Worm (Caenorhabditis elegans) whole organism, L2 larva: ENCODE results near the gene pink-1.
A peak's percentile ranks its signal among the peaks of the same experiment; 100 is the strongest.

Experiments
- C34F6.9 ChIP-seq: fragments of 150-350 bp; optimal IDR thresholded peaks from 2 replicates; lab custom pipeline; 2014; ENCODE audit warnings: missing biosample characterization, missing genetic modification characterization
- F13H6.1 ChIP-seq: sonication (generic microtip); optimal IDR thresholded peaks from 2 replicates; lab custom pipeline; 2016; ENCODE audit warnings: missing genetic modification characterization, missing compliant biosample characterization
- R02D3.7 ChIP-seq: fragments of 150-350 bp; optimal IDR thresholded peaks from 2 replicates; lab custom pipeline; 2014; ENCODE audit warnings: missing biosample characterization, missing genetic modification characterization
- Y55F3AM.14 ChIP-seq: fragments of 200-800 bp; sonication (Bioruptor generic); optimal IDR thresholded peaks from 2 replicates; lab custom pipeline; 2018; ENCODE audit warnings: mild to moderate bottlenecking, missing genetic modification characterization, missing compliant biosample characterization
- ZK546.5 ChIP-seq: sonication (generic microtip); optimal IDR thresholded peaks from 2 replicates; lab custom pipeline; 2017; ENCODE audit warnings: missing biosample characterization, missing genetic modification characterization
- alr-1 ChIP-seq: fragments of 150-350 bp; optimal IDR thresholded peaks from 2 replicates; lab custom pipeline; 2014; ENCODE audit warnings: missing biosample characterization, missing genetic modification characterization
- aly-2 ChIP-seq: fragments of 150-350 bp; optimal IDR thresholded peaks from 2 replicates; lab custom pipeline; 2014; ENCODE audit warnings: missing biosample characterization, missing genetic modification characterization
- ama-1 ChIP-seq: fragments of 150-350 bp; optimal IDR thresholded peaks from 2 replicates; lab custom pipeline; 2018; ENCODE audit warnings: inconsistent platforms
- blmp-1 ChIP-seq: sonication (generic microtip); optimal IDR thresholded peaks from 2 replicates; lab custom pipeline; 2017; ENCODE audit warnings: missing genetic modification characterization, mild to moderate bottlenecking, missing compliant biosample characterization, antibody characterized with exemption, moderate library complexity; ENCODE audit not compliant: insufficient read depth
- crh-2 ChIP-seq: sonication (generic microtip); optimal IDR thresholded peaks from 2 replicates; lab custom pipeline; 2017; ENCODE audit warnings: missing biosample characterization, missing genetic modification characterization
- dmd-4 ChIP-seq: sonication (generic microtip); optimal IDR thresholded peaks from 2 replicates; lab custom pipeline; 2017; ENCODE audit warnings: missing biosample characterization, missing genetic modification characterization
- egl-27 ChIP-seq: sonication (generic microtip); optimal IDR thresholded peaks from 3 replicates; lab custom pipeline; 2017; ENCODE audit warnings: missing biosample characterization, missing genetic modification reagents, missing genetic modification characterization
- elt-1 ChIP-seq: fragments of 150-350 bp; optimal IDR thresholded peaks from 2 replicates; lab custom pipeline; 2014; ENCODE audit warnings: missing biosample characterization, missing genetic modification characterization
- elt-3 ChIP-seq: sonication (generic microtip); optimal IDR thresholded peaks from 2 replicates; lab custom pipeline; 2017; ENCODE audit warnings: missing biosample characterization, missing genetic modification characterization
- fos-1 ChIP-seq: fragments of 150-350 bp; optimal IDR thresholded peaks from 2 replicates; lab custom pipeline; 2014; ENCODE audit warnings: missing biosample characterization, missing genetic modification characterization
- gmeb-1 ChIP-seq: fragments of 150-350 bp; optimal IDR thresholded peaks from 2 replicates; lab custom pipeline; 2014; ENCODE audit warnings: missing biosample characterization, missing genetic modification characterization
- lin-11 ChIP-seq: fragments of 150-350 bp; sonication (generic microtip); optimal IDR thresholded peaks from 2 replicates; lab custom pipeline; 2014; ENCODE audit warnings: missing biosample characterization, missing genetic modification characterization, inconsistent platforms, mixed read lengths
- lin-13 ChIP-seq: fragments of 150-350 bp; optimal IDR thresholded peaks from 2 replicates; lab custom pipeline; 2014; ENCODE audit warnings: missing biosample characterization, missing genetic modification reagents, missing genetic modification characterization
- lin-39 ChIP-seq: fragments of 150-350 bp; optimal IDR thresholded peaks from 2 replicates; lab custom pipeline; 2014; ENCODE audit warnings: missing biosample characterization, missing genetic modification reagents, missing genetic modification characterization
- lsy-2 ChIP-seq, 2 experiments: fragments of 150-350 bp in 1 of 2; sonication (generic microtip) in 1 of 2; optimal IDR thresholded peaks; 2 replicates each; lab custom pipeline; 2014 to 2017; ENCODE audit warnings: missing biosample characterization in 2 of 2, missing genetic modification characterization in 2 of 2
- mab-5 ChIP-seq: fragments of 150-350 bp; optimal IDR thresholded peaks from 2 replicates; lab custom pipeline; 2014; ENCODE audit warnings: missing biosample characterization, missing genetic modification characterization
- mbf-1 ChIP-seq: sonication (generic microtip); optimal IDR thresholded peaks from 2 replicates; lab custom pipeline; 2017; ENCODE audit warnings: missing biosample characterization, missing genetic modification characterization
- mdl-1 ChIP-seq, 2 experiments: fragments of 150-350 bp in 1 of 2; sonication (generic microtip) in 1 of 2; optimal IDR thresholded peaks; 2 replicates each; lab custom pipeline; 2017; ENCODE audit warnings: missing biosample characterization in 2 of 2, missing genetic modification characterization in 2 of 2
- nhr-10 ChIP-seq: sonication (generic microtip); optimal IDR thresholded peaks from 2 replicates; lab custom pipeline; 2017; ENCODE audit warnings: missing biosample characterization, missing genetic modification characterization
- nhr-11 ChIP-seq: fragments of 150-350 bp; optimal IDR thresholded peaks from 2 replicates; lab custom pipeline; 2014; ENCODE audit warnings: missing biosample characterization, missing genetic modification characterization
- nhr-12 ChIP-seq: fragments of 150-350 bp; optimal IDR thresholded peaks from 2 replicates; lab custom pipeline; 2014; ENCODE audit warnings: missing biosample characterization, missing genetic modification characterization
- nhr-129 ChIP-seq: fragments of 150-350 bp; optimal IDR thresholded peaks from 2 replicates; lab custom pipeline; 2014; ENCODE audit warnings: missing biosample characterization, missing genetic modification characterization
- nhr-23 ChIP-seq: fragments of 150-350 bp; optimal IDR thresholded peaks from 2 replicates; lab custom pipeline; 2014; ENCODE audit warnings: missing biosample characterization, missing genetic modification reagents, missing genetic modification characterization
- nhr-237 ChIP-seq: fragments of 150-350 bp; optimal IDR thresholded peaks from 2 replicates; lab custom pipeline; 2014; ENCODE audit warnings: missing biosample characterization, missing genetic modification characterization
- nhr-25 ChIP-seq: fragments of 150-350 bp; sonication (generic microtip); optimal IDR thresholded peaks from 3 replicates; lab custom pipeline; 2014; ENCODE audit warnings: missing biosample characterization, missing genetic modification characterization
- nhr-6 ChIP-seq: fragments of 150-350 bp; optimal IDR thresholded peaks from 2 replicates; lab custom pipeline; 2014; ENCODE audit warnings: missing biosample characterization, missing genetic modification characterization
- peb-1 ChIP-seq: fragments of 150-350 bp; optimal IDR thresholded peaks from 2 replicates; lab custom pipeline; 2014; ENCODE audit warnings: missing biosample characterization, missing genetic modification characterization
- sem-4 ChIP-seq: fragments of 150-350 bp; optimal IDR thresholded peaks from 2 replicates; lab custom pipeline; 2014; ENCODE audit warnings: missing biosample characterization, missing genetic modification reagents, missing genetic modification characterization
- skn-1 ChIP-seq: sonication (generic microtip); optimal IDR thresholded peaks from 2 replicates; lab custom pipeline; 2017; ENCODE audit warnings: missing biosample characterization, missing genetic modification characterization
- sma-9 ChIP-seq, 2 experiments: fragments of 150-350 bp in 1 of 2; sonication (generic microtip) in 1 of 2; optimal IDR thresholded peaks; 2 replicates each; lab custom pipeline; 2014 to 2016; ENCODE audit warnings: missing genetic modification characterization in 2 of 2, mild to moderate bottlenecking in 1 of 2, missing biosample characterization in 1 of 2, missing compliant biosample characterization in 1 of 2, missing genetic modification reagents in 1 of 2, moderate library complexity in 1 of 2
- snpc-4 ChIP-seq: fragments of 150-350 bp; optimal IDR thresholded peaks from 2 replicates; lab custom pipeline; 2014; ENCODE audit warnings: missing biosample characterization, missing genetic modification characterization
- unc-39 ChIP-seq: fragments of 150-350 bp; optimal IDR thresholded peaks from 2 replicates; lab custom pipeline; 2014; ENCODE audit warnings: missing biosample characterization, missing genetic modification characterization
- unc-55 ChIP-seq: fragments of 150-350 bp; sonication (generic microtip); optimal IDR thresholded peaks from 3 replicates; lab custom pipeline; 2014; ENCODE audit warnings: missing biosample characterization, missing genetic modification reagents, missing genetic modification characterization
- unc-62 ChIP-seq: fragments of 150-350 bp; optimal IDR thresholded peaks from 2 replicates; lab custom pipeline; 2014; ENCODE audit warnings: missing biosample characterization, missing genetic modification reagents, missing genetic modification characterization
- zag-1 ChIP-seq: fragments of 150-350 bp; optimal IDR thresholded peaks from 2 replicates; lab custom pipeline; 2014; ENCODE audit warnings: missing biosample characterization, missing genetic modification characterization
- ztf-1 ChIP-seq: fragments of 200-800 bp; sonication (Bioruptor generic); conservative IDR thresholded peaks from 2 replicates; pipeline ENCODE4 v1.3.6; 2022; ENCODE audit warnings: missing genetic modification characterization, missing compliant biosample characterization
- ztf-4 ChIP-seq: fragments of 150-350 bp; optimal IDR thresholded peaks from 2 replicates; lab custom pipeline; 2014; ENCODE audit warnings: missing biosample characterization, missing genetic modification characterization

Gene pink-1

DNA sequence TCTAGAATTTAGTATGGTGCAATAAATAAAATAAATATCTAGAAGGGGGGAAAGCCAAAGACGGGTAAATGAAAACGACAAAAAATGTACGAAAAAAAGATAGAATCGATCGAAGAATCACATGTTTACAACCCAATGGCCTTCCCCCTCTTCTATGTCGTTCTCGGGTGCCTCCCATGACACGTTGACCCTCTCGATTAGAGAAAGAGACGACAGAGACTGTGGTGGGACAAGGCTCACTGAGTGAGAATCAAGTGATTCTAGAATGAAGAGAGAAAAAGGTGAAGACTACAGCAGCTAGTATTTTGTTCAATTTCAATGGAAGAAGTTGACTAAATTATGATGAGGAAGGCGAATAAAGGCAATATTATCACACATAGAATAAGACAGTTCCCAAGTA lies 30.6 kb upstream of the pink-1 start:
- TF ChIP-seq nhr-11 (tag; lab: Kevin White, UChicago): no peak
- TF ChIP-seq sma-9 (GFP tag; optimal IDR thresholded peaks at IDR 0.05; lab: Kevin White, UChicago): peak; percentile 27
- TF ChIP-seq sma-9 (tag; optimal IDR thresholded peaks at IDR 0.05; lab: Kevin White, UChicago): no peak
- TF ChIP-seq ama-1 (lab: Kevin White, UChicago): peak; percentile 28
- no peak for TF ChIP-seq nhr-23 (tag; lab: Kevin White, UChicago)
- TF ChIP-seq nhr-129: peak; percentile 92
- peak; percentile 76 for TF ChIP-seq crh-2 (tag; lab: Kevin White, UChicago)
- peak in 1 of 2 experiments; percentile 71 for TF ChIP-seq lsy-2 (tag; optimal IDR thresholded peaks at IDR 0.05; lab: Kevin White, UChicago)
- peak; percentile 69 for TF ChIP-seq nhr-25
- TF ChIP-seq fos-1 (tag; lab: Kevin White, UChicago): peak; percentile 63
- peak; percentile 79 for TF ChIP-seq C34F6.9
- TF ChIP-seq aly-2 (tag; lab: Kevin White, UChicago): no peak
- no peak for TF ChIP-seq lin-39 (tag; lab: Kevin White, UChicago)
- peak; percentile 38 for TF ChIP-seq F13H6.1

DNA sequence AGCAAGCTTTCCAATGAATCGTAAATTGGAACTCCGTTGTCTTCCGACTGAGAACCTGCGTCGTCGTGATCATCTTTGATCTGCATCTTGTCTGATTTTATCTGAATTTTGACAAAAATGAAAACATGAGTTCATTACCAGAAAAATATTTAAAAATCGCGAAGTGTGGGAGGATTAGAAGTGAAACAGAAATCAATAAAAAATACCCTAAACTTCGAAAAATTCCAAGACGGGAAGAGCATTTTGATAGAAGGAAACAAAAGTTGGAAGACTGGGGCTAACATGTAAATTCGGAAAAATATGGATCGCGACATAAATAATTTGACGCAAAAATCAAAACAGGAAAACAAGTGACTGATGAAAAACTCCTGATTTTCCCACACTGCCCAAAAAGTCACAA lies 30.1 kb upstream of the pink-1 start, which contains the start of gene F07F6.8:
Gene F07F6.8 (minus strand): TSS at position 101 of the 400 bp plus-strand sequence.
- no peak for TF ChIP-seq nhr-237 (tag; lab: Kevin White, UChicago)
- no peak for TF ChIP-seq nhr-129
- no peak for TF ChIP-seq sem-4 (tag; lab: Kevin White, UChicago)
- no peak for TF ChIP-seq nhr-12 (tag; lab: Kevin White, UChicago)
- no peak for TF ChIP-seq gmeb-1 (tag; lab: Kevin White, UChicago)
- no peak for TF ChIP-seq ztf-4 (tag; lab: Kevin White, UChicago)
- TF ChIP-seq nhr-11 (tag; lab: Kevin White, UChicago): no peak
- TF ChIP-seq nhr-10: no peak
- no peak for TF ChIP-seq F13H6.1
- TF ChIP-seq lin-13 (GFP tag; lab: Kevin White, UChicago): no peak
- TF ChIP-seq ztf-1 (GFP tag; lab: Robert Waterston, UW): no peak
- TF ChIP-seq skn-1 (tag; lab: Kevin White, UChicago): no peak
- no peak for TF ChIP-seq aly-2 (tag; lab: Kevin White, UChicago)
- no peak for TF ChIP-seq C34F6.9
- no peak for TF ChIP-seq lin-11 (tag; lab: Kevin White, UChicago)
- no peak for TF ChIP-seq elt-1 (tag; lab: Kevin White, UChicago)
- no peak for TF ChIP-seq mdl-1 (tag; optimal IDR thresholded peaks at IDR 0.05; lab: Kevin White, UChicago)
- no peak for TF ChIP-seq unc-39
- no peak for TF ChIP-seq elt-3
- TF ChIP-seq nhr-23 (tag; lab: Kevin White, UChicago): no peak

DNA sequence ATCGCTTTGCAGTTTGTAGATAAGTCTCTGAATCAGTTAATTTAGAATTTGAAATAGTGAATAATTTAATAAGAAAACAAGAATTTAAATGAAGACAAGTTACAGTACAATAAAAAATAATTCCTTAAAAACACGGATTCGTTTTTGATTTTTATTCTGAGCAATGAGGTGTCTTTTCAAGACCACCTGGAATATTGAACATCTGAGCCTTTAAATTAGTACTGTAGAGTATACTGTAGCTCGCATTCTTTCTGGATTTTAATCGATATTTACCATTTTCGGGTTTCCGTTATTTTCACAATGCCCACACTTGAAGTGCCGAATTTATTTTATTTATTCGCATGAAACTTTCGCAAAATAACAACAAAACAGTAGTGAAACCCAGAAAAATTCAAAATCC lies 28.3 kb upstream of the pink-1 start, which contains the start of gene F07F6.7:
Gene F07F6.7 (minus strand): TSS at position 27 of the 400 bp plus-strand sequence.
- TF ChIP-seq nhr-6 (tag; lab: Kevin White, UChicago): no peak
- no peak for TF ChIP-seq mbf-1 (tag; lab: Kevin White, UChicago)
- no peak for TF ChIP-seq elt-1 (tag; lab: Kevin White, UChicago)
- TF ChIP-seq unc-55 (GFP tag; lab: Kevin White, UChicago): no peak
- TF ChIP-seq blmp-1 (tag; lab: Kevin White, UChicago): no peak
- TF ChIP-seq sma-9 (GFP tag; optimal IDR thresholded peaks at IDR 0.05; lab: Kevin White, UChicago): no peak
- TF ChIP-seq sma-9 (tag; optimal IDR thresholded peaks at IDR 0.05; lab: Kevin White, UChicago): no peak
- TF ChIP-seq F13H6.1: no peak
- no peak for TF ChIP-seq nhr-11 (tag; lab: Kevin White, UChicago)
- TF ChIP-seq egl-27 (tag; lab: Kevin White, UChicago): no peak
- TF ChIP-seq lin-39 (tag; lab: Kevin White, UChicago): no peak
- no peak for TF ChIP-seq peb-1 (tag; lab: Kevin White, UChicago)
- TF ChIP-seq Y55F3AM.14 (GFP tag; lab: Kevin White, UChicago): no peak
- no peak for TF ChIP-seq alr-1 (tag; lab: Kevin White, UChicago)
- TF ChIP-seq lsy-2 (tag; optimal IDR thresholded peaks at IDR 0.05; lab: Kevin White, UChicago): peak in 1 of 2 experiments; percentile 33
- no peak for TF ChIP-seq skn-1 (tag; lab: Kevin White, UChicago)
- no peak for TF ChIP-seq ztf-1 (GFP tag; lab: Robert Waterston, UW)
- no peak for TF ChIP-seq ZK546.5
- no peak for TF ChIP-seq R02D3.7 (tag; lab: Kevin White, UChicago)
- TF ChIP-seq zag-1: no peak
- no peak for TF ChIP-seq nhr-237 (tag; lab: Kevin White, UChicago)
- no peak for TF ChIP-seq unc-62 (GFP tag; lab: Kevin White, UChicago)
- TF ChIP-seq mdl-1 (tag; optimal IDR thresholded peaks at IDR 0.05; lab: Kevin White, UChicago): no peak
- TF ChIP-seq ztf-4 (tag; lab: Kevin White, UChicago): peak; percentile 12
- TF ChIP-seq mab-5 (tag; lab: Kevin White, UChicago): no peak
- no peak for TF ChIP-seq lin-11 (tag; lab: Kevin White, UChicago)
- TF ChIP-seq dmd-4 (tag; lab: Kevin White, UChicago): no peak
- TF ChIP-seq nhr-10: no peak
- peak; percentile 7 for TF ChIP-seq sem-4 (tag; lab: Kevin White, UChicago)
- no peak for TF ChIP-seq snpc-4 (tag; lab: Kevin White, UChicago)
- TF ChIP-seq nhr-25: peak; percentile 13
- no peak for TF ChIP-seq ama-1 (lab: Kevin White, UChicago)
- no peak for TF ChIP-seq unc-39
- TF ChIP-seq fos-1 (tag; lab: Kevin White, UChicago): no peak
- no peak for TF ChIP-seq nhr-12 (tag; lab: Kevin White, UChicago)
